Worm (Caenorhabditis elegans) whole organism, L4 larva: ENCODE data around the gene ZK285.2.

Experiments
- T20F7.1 ChIP-seq: fragments of 200-800 bp; sonication (Bioruptor generic); optimal IDR thresholded peaks from 2 replicates; lab custom pipeline; 2018; ENCODE audit warnings: mild to moderate bottlenecking, missing genetic modification characterization, missing compliant biosample characterization
- ama-1 ChIP-seq: fragments of 150-350 bp; optimal IDR thresholded peaks from 2 replicates; lab custom pipeline; 2014; ENCODE audit warnings: inconsistent platforms, mixed read lengths
- daf-19 ChIP-seq: fragments of 200-800 bp; sonication (Bioruptor generic); conservative IDR thresholded peaks from 2 replicates; pipeline ENCODE4 v1.3.6; 2022; ENCODE audit warnings: missing genetic modification characterization, missing compliant biosample characterization
- dpl-1 ChIP-seq: fragments of 150-350 bp; optimal IDR thresholded peaks from 2 replicates; lab custom pipeline; 2014; ENCODE audit warnings: missing biosample characterization, missing genetic modification reagents, missing genetic modification characterization
- fkh-10 ChIP-seq: fragments of 150-350 bp; optimal IDR thresholded peaks from 2 replicates; lab custom pipeline; 2014; ENCODE audit warnings: missing biosample characterization, missing genetic modification reagents, missing genetic modification characterization
- hlh-30 ChIP-seq: sonication (generic microtip); optimal IDR thresholded peaks from 2 replicates; lab custom pipeline; 2017; ENCODE audit warnings: antibody characterized with exemption, mild to moderate bottlenecking, missing genetic modification characterization, missing compliant biosample characterization; ENCODE audit not compliant: insufficient read depth
- lin-39 ChIP-seq: fragments of 150-350 bp; optimal IDR thresholded peaks from 2 replicates; lab custom pipeline; 2014; ENCODE audit warnings: missing biosample characterization, missing genetic modification reagents, missing genetic modification characterization
- nhr-6 ChIP-seq: fragments of 150-350 bp; optimal IDR thresholded peaks from 2 replicates; lab custom pipeline; 2014; ENCODE audit warnings: missing biosample characterization, missing genetic modification characterization
- nhr-77 ChIP-seq: fragments of 150-350 bp; optimal IDR thresholded peaks from 2 replicates; lab custom pipeline; 2014; ENCODE audit warnings: missing biosample characterization, missing genetic modification characterization
- pha-4 ChIP-seq, 2 experiments: fragments of 150-350 bp in 1 of 2; fragments of 200-800 bp in 1 of 2; sonication (Bioruptor generic) in 1 of 2; IDR thresholded peaks in 1 of 2; optimal IDR thresholded peaks in 1 of 2; 2 replicates each; pipeline versions ENCODE4 v1.3.6 to Lab custom; 2014 to 2022; ENCODE audit warnings: missing genetic modification characterization in 2 of 2, missing genetic modification reagents in 2 of 2, missing biosample characterization in 1 of 2, missing compliant biosample characterization in 1 of 2
- unc-39 ChIP-seq: sonication (generic microtip); optimal IDR thresholded peaks from 2 replicates; lab custom pipeline; 2017; ENCODE audit warnings: missing biosample characterization, missing genetic modification characterization
- ztf-11 ChIP-seq: fragments of 150-350 bp; optimal IDR thresholded peaks from 2 replicates; lab custom pipeline; 2014; ENCODE audit warnings: missing biosample characterization, missing genetic modification characterization

DNA sequence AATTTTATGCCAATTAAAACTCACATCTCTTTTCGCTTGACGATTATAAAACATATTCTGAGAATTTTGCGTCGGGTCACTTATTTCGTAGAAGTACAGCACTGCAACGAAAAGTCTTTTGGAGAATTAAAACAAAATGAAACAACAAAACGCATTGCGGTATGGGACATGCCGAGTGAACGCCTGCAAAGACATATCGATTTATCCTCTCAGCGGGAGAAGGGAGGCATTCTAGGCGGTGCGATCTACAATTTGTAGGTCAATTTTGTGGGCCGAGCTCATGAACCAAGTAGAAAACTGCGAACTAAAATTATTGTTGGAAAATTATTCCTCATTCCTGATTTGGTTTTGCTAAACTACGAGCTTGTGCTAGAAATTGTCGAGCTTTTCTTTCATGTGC lies 6.7 kb downstream of the ZK285.2 start, which contains the start of gene F14H3.3:
- TF ChIP-seq fkh-10 (no peak), ama-1 (no peak), ztf-11 (tag; lab: Kevin White, UChicago) (no peak), pha-4 (GFP tag; IDR thresholded peaks at IDR 0.05; lab: Robert Waterston, UW) (no peak), pha-4 (tag; optimal IDR thresholded peaks at IDR 0.05; lab: Kevin White, UChicago) (no peak), dpl-1 (GFP tag; lab: Kevin White, UChicago) (no peak), nhr-77 (no peak), unc-39 (tag; lab: Kevin White, UChicago) (no peak), hlh-30 (tag; lab: Kevin White, UChicago) (no peak), T20F7.1 (GFP tag; lab: Kevin White, UChicago) (no peak), nhr-6 (tag; lab: Kevin White, UChicago) (no peak), daf-19 (GFP tag; lab: Robert Waterston, UW) (no peak), lin-39 (no peak)
